Fruit fly (Drosophila melanogaster): ENCODE measurements around the gene Oli.
A peak's percentile ranks its signal among the peaks of the same experiment; 100 is the strongest.

The Oli gene

dm6 chr2L:17589853-17590252 lies 869 bp downstream of the Oli start (continued):
- TF ChIP-seq az2 (GFP tag; optimal IDR thresholded peaks at IDR 0.05): no peak
- peak in 1 of 2 experiments; percentile 11 for TF ChIP-seq dpn (GFP tag; optimal IDR thresholded peaks at IDR 0.05)
- peak; percentile 51 for TF ChIP-seq CG11504 (tag; optimal IDR thresholded peaks at IDR 0.05)
- peak in 1 of 2 experiments; percentile 54 for TF ChIP-seq eve (GFP tag; optimal IDR thresholded peaks at IDR 0.05)
- no peak for TF ChIP-seq dm (GFP tag; optimal IDR thresholded peaks at IDR 0.05)
- TF ChIP-seq Hr51 (GFP tag; optimal IDR thresholded peaks at IDR 0.05): peak in 1 of 2 experiments; percentile 46
- TF ChIP-seq sug (tag; optimal IDR thresholded peaks at IDR 0.05): peak; percentile 28
- TF ChIP-seq bab2 (GFP tag; optimal IDR thresholded peaks at IDR 0.05): peak; percentile 26
- TF ChIP-seq CG15269 (tag; optimal IDR thresholded peaks at IDR 0.05): no peak
- peak; percentile 42 for TF ChIP-seq dmrt99B (tag; optimal IDR thresholded peaks at IDR 0.05)
- TF ChIP-seq CG10366 (GFP tag; IDR thresholded peaks at IDR 0.05): no peak
- peak; percentile 24 for TF ChIP-seq CG2678 (tag; optimal IDR thresholded peaks at IDR 0.05)
- peak; percentile 3 for TF ChIP-seq CG4424 (GFP tag; optimal IDR thresholded peaks at IDR 0.05)
- no peak for TF ChIP-seq CG6765 (GFP tag; optimal IDR thresholded peaks at IDR 0.05)
- TF ChIP-seq Ptx1 (GFP tag; IDR thresholded peaks at IDR 0.05): peak; percentile 33
- peak; percentile 45 for TF ChIP-seq CG2712 (tag; optimal IDR thresholded peaks at IDR 0.05)
- no peak for TF ChIP-seq CG2129 (GFP tag; IDR thresholded peaks at IDR 0.05; ENCODE audit: partially characterized antibody)
- TF ChIP-seq CG9876 (GFP tag; optimal IDR thresholded peaks at IDR 0.05): no peak
- TF ChIP-seq NC2β (GFP tag; optimal IDR thresholded peaks at IDR 0.05): peak; percentile 7
- no peak for TF ChIP-seq bcd (GFP tag; optimal IDR thresholded peaks at IDR 0.05)
- no peak for TF ChIP-seq hbn (GFP tag; IDR thresholded peaks at IDR 0.05; ENCODE audit: partially characterized antibody)
- peak; percentile 16 for TF ChIP-seq lab (GFP tag; optimal IDR thresholded peaks at IDR 0.05)
- TF ChIP-seq CG1792 (GFP tag; optimal IDR thresholded peaks at IDR 0.05): no peak
- no peak for TF ChIP-seq CG11093 (GFP tag; IDR thresholded peaks at IDR 0.05)
- TF ChIP-seq Xbp1 (GFP tag; optimal IDR thresholded peaks at IDR 0.05): peak; percentile 27
- peak; percentile 87 for TF ChIP-seq CG2116 (GFP tag; optimal IDR thresholded peaks at IDR 0.05)
- peak; percentile 0 for TF ChIP-seq CG9437 (GFP tag; optimal IDR thresholded peaks at IDR 0.05)
- peak; percentile 62 for TF ChIP-seq Oli (tag; optimal IDR thresholded peaks at IDR 0.05)
- peak; percentile 13 for TF ChIP-seq Hr3 (GFP tag; optimal IDR thresholded peaks at IDR 0.05)
- peak; percentile 59 for TF ChIP-seq stwl (tag; optimal IDR thresholded peaks at IDR 0.05)
- TF ChIP-seq Hsf (GFP tag; optimal IDR thresholded peaks at IDR 0.05): peak; percentile 19
- peak; percentile 23 for TF ChIP-seq CG1603 (tag; optimal IDR thresholded peaks at IDR 0.05)
- peak; percentile 40 for TF ChIP-seq Hmr (GFP tag; optimal IDR thresholded peaks at IDR 0.05)
- peak; percentile 44 for TF ChIP-seq CG6689 (GFP tag; IDR thresholded peaks at IDR 0.05)
- TF ChIP-seq Sox102F (GFP tag; optimal IDR thresholded peaks at IDR 0.05): peak; percentile 35
- TF ChIP-seq gem (tag; optimal IDR thresholded peaks at IDR 0.05): peak; percentile 33
- no peak for TF ChIP-seq Nf-YA (GFP tag; IDR thresholded peaks at IDR 0.05)
- peak; percentile 23 for TF ChIP-seq CG2120 (GFP tag; optimal IDR thresholded peaks at IDR 0.05)
- TF ChIP-seq CG13123 (GFP tag; optimal IDR thresholded peaks at IDR 0.05): no peak
- peak; percentile 33 for TF ChIP-seq CG15696 (tag; optimal IDR thresholded peaks at IDR 0.05)
- peak; percentile 4 for TF ChIP-seq ind (GFP tag; optimal IDR thresholded peaks at IDR 0.05)
- 0 out of 3 replicates have a peak, but pooled peaks have one; percentile 60 for TF ChIP-seq CG11456 (GFP tag; IDR thresholded peaks at IDR 0.05)

All from whole organism, embryonic.